Fruit fly (Drosophila melanogaster): ENCODE results near the gene hwt.

Gene hwt

dm6 chrX:12470187-12470931 is 97.9 kb downstream of the hwt start (continued):
- TF ChIP-seq chinmo (GFP tag; IDR thresholded peaks at IDR 0.05; ENCODE audit: partially characterized antibody) (0 out of 4 replicates have a peak, but pooled peaks have one; percentile 50), H15 (GFP tag; IDR thresholded peaks at IDR 0.05) (peak; percentile 58; the same call in 1 of the 3 replicates), caup (GFP tag; optimal IDR thresholded peaks at IDR 0.05; ENCODE audit: severe bottlenecking) (peak; percentile 59), Deaf1 (tag; optimal IDR thresholded peaks at IDR 0.05) (peak; percentile 31), CG13287 (GFP tag; IDR thresholded peaks at IDR 0.05; ENCODE audit: partially characterized antibody) (no peak; the same call in 1 of the 2 replicates), eve (GFP tag; optimal IDR thresholded peaks at IDR 0.05) (no peak), CG12942 (GFP tag; optimal IDR thresholded peaks at IDR 0.05) (peak; percentile 6), CG17328 (GFP tag; IDR thresholded peaks at IDR 0.05) (peak; percentile 36; the same call in 1 of the 2 replicates), nom (GFP tag; optimal IDR thresholded peaks at IDR 0.05) (peak; percentile 32), CG6689 (GFP tag; IDR thresholded peaks at IDR 0.05) (peak; percentile 77), CG10147 (GFP tag; optimal IDR thresholded peaks at IDR 0.05) (peak; percentile 71), D (optimal IDR thresholded peaks at IDR 0.05) (no peak), D (GFP tag; optimal IDR thresholded peaks at IDR 0.05) (peak; percentile 25), NfI (GFP tag; optimal IDR thresholded peaks at IDR 0.05) (peak; percentile 71), chm (GFP tag; IDR thresholded peaks at IDR 0.05) (no peak; the same call in 1 of the 2 replicates), unpg (GFP tag; optimal IDR thresholded peaks at IDR 0.05) (peak; percentile 65), CG18619 (GFP tag; optimal IDR thresholded peaks at IDR 0.05) (peak; percentile 52), croc (GFP tag; conservative IDR thresholded peaks at IDR 0.05) (0 out of 3 replicates have a peak, but pooled peaks have one; percentile 17), cas (GFP tag; IDR thresholded peaks at IDR 0.05) (no peak), ssp (GFP tag; IDR thresholded peaks at IDR 0.05) (peak; percentile 54), Hr3 (GFP tag; optimal IDR thresholded peaks at IDR 0.05) (peak; percentile 23), ind (GFP tag; optimal IDR thresholded peaks at IDR 0.05) (peak; percentile 50), esg (GFP tag; conservative IDR thresholded peaks at IDR 0.05) (peak; percentile 66), E2f1 (GFP tag; IDR thresholded peaks at IDR 0.05) (peak; percentile 64), crol (GFP tag; IDR thresholded peaks at IDR 0.05) (peak; percentile 82), pan (optimal IDR thresholded peaks at IDR 0.05) (no peak), pan (GFP tag; optimal IDR thresholded peaks at IDR 0.05 in 1 of 2, IDR thresholded peaks at IDR 0.05 in 1 of 2) (peak in 1 of 2 experiments; percentile 79), Dp (GFP tag; optimal IDR thresholded peaks at IDR 0.05) (peak; percentile 34), CG9817 (tag; optimal IDR thresholded peaks at IDR 0.05) (peak; percentile 59), CG12236 (GFP tag; optimal IDR thresholded peaks at IDR 0.05) (no peak), CG13775 (GFP tag; optimal IDR thresholded peaks at IDR 0.05) (peak; percentile 56), wdn (GFP tag; IDR thresholded peaks at IDR 0.05) (peak; percentile 74), CG10267 (tag; optimal IDR thresholded peaks at IDR 0.05) (peak; percentile 10), CG8388 (GFP tag; optimal IDR thresholded peaks at IDR 0.05) (peak; percentile 29), CG5180 (GFP tag; optimal IDR thresholded peaks at IDR 0.05) (peak; percentile 26), Med (GFP tag) (peak; percentile 52), az2 (GFP tag; optimal IDR thresholded peaks at IDR 0.05) (peak; percentile 40), D19B (GFP tag; optimal IDR thresholded peaks at IDR 0.05) (peak; percentile 49), CG13424 (tag; optimal IDR thresholded peaks at IDR 0.05) (peak; percentile 61), CG34422 (GFP tag; IDR thresholded peaks at IDR 0.05) (peak; percentile 47; the same call in 1 of the 3 replicates), pho (GFP tag; optimal IDR thresholded peaks at IDR 0.05) (no peak), hkb (optimal IDR thresholded peaks at IDR 0.05) (no peak), hkb (GFP tag; IDR thresholded peaks at IDR 0.05) (peak; percentile 63), NFAT (GFP tag; IDR thresholded peaks at IDR 0.05) (peak; percentile 23; the same call in 1 of the 2 replicates), E2f2 (GFP tag; IDR thresholded peaks at IDR 0.05) (peak; percentile 59; the same call in 1 of the 2 replicates), rib (GFP tag; IDR thresholded peaks at IDR 0.05) (peak; percentile 23; the same call in 1 of the 2 replicates), fd96Cb (tag; optimal IDR thresholded peaks at IDR 0.05) (peak; percentile 40), C15 (GFP tag; IDR thresholded peaks at IDR 0.05) (peak; percentile 59; the same call in 1 of the 3 replicates), CG6175 (GFP tag; IDR thresholded peaks at IDR 0.05) (0 out of 3 replicates have a peak, but pooled peaks have one; percentile 28)
